Fruit fly (Drosophila melanogaster) whole organism, embryonic: ENCODE data around the gene CG13390.

Experiments used
- Atf6 ChIP-seq: fragments of 200-800 bp; sonication (Bioruptor generic); IDR thresholded peaks from 2 replicates; pipeline ENCODE4 v1.3.6; 2022; ENCODE audit warnings: missing biosample characterization, missing genetic modification characterization
- BEAF-32 ChIP-seq: fragments of 200-800 bp; sonication (Bioruptor generic); optimal IDR thresholded peaks from 3 replicates; lab custom pipeline; 2017; ENCODE audit warnings: missing biosample characterization, missing genetic modification characterization, mild to moderate bottlenecking, moderate library complexity, missing genetic modification reagents
- CG10462 ChIP-seq: fragments of 200-800 bp; sonication (Bioruptor generic); optimal IDR thresholded peaks from 2 replicates; lab custom pipeline; 2016; ENCODE audit warnings: missing biosample characterization, missing genetic modification characterization
- CG11504 ChIP-seq: fragments of 200-800 bp; sonication (Bioruptor generic); optimal IDR thresholded peaks from 3 replicates; lab custom pipeline; 2019; ENCODE audit warnings: missing biosample characterization, mild to moderate bottlenecking, missing genetic modification characterization, moderate library complexity
- CG2199 ChIP-seq: fragments of 200-800 bp; sonication (Bioruptor generic); IDR thresholded peaks from 3 replicates; pipeline ENCODE4 v1.3.6; 2022; ENCODE audit warnings: missing biosample characterization, missing genetic modification characterization
- CG43689 ChIP-seq: fragments of 200-800 bp; sonication (Bioruptor generic); IDR thresholded peaks from 2 replicates; pipeline ENCODE4 v1.3.6; 2022; ENCODE audit warnings: missing biosample characterization, missing genetic modification characterization
- CG5180 ChIP-seq: fragments of 200-800 bp; sonication (Bioruptor generic); optimal IDR thresholded peaks from 3 replicates; lab custom pipeline; 2017; ENCODE audit warnings: missing biosample characterization, missing genetic modification characterization, mild to moderate bottlenecking, moderate library complexity, missing genetic modification reagents
- CG7786 ChIP-seq: fragments of 200-800 bp; sonication (Bioruptor generic); optimal IDR thresholded peaks from 2 replicates; lab custom pipeline; 2016; ENCODE audit warnings: missing biosample characterization, missing genetic modification characterization
- CG7963 ChIP-seq: fragments of 200-800 bp; sonication (Bioruptor generic); IDR thresholded peaks from 3 replicates; pipeline ENCODE4 v1.3.6; 2022; ENCODE audit warnings: missing biosample characterization, missing genetic modification characterization; ENCODE audit not compliant: partially characterized antibody
- Dip2 ChIP-seq: fragments of 200-800 bp; sonication (Bioruptor generic); IDR thresholded peaks from 2 replicates; pipeline ENCODE4 v1.3.6; 2022; ENCODE audit warnings: missing biosample characterization, missing genetic modification characterization
- Drgx ChIP-seq: fragments of 200-800 bp; sonication (Bioruptor generic); IDR thresholded peaks from 2 replicates; pipeline ENCODE4 v1.3.6; 2022; ENCODE audit warnings: missing biosample characterization, missing genetic modification characterization
- Hand ChIP-seq: fragments of 200-800 bp; sonication (Bioruptor generic); optimal IDR thresholded peaks from 2 replicates; lab custom pipeline; 2017; ENCODE audit warnings: mild to moderate bottlenecking, missing biosample characterization, missing genetic modification reagents, missing genetic modification characterization
- HmgD ChIP-seq: fragments of 200-800 bp; sonication (Bioruptor generic); optimal IDR thresholded peaks from 3 replicates; lab custom pipeline; 2016; ENCODE audit warnings: missing biosample characterization, missing genetic modification characterization
- Med ChIP-seq: fragments of 200-800 bp; sonication (Bioruptor generic); peaks from one replicate; lab custom pipeline; 2016; ENCODE audit warnings: missing biosample characterization, missing genetic modification characterization, mild to moderate bottlenecking, inconsistent platforms, moderate library complexity
- YL-1 ChIP-seq: fragments of 200-800 bp; sonication (Bioruptor generic); optimal IDR thresholded peaks from 3 replicates; lab custom pipeline; 2017; ENCODE audit warnings: missing biosample characterization, mild to moderate bottlenecking, missing genetic modification characterization
- abd-A ChIP-seq: fragments of 200-800 bp; sonication (Bioruptor generic); optimal IDR thresholded peaks from 3 replicates; lab custom pipeline; 2019; ENCODE audit warnings: missing biosample characterization, mild to moderate bottlenecking, missing genetic modification characterization, moderate library complexity
- bsh ChIP-seq, 2 experiments: fragments of 200-800 bp; sonication (Bioruptor generic); optimal IDR thresholded peaks; 2 replicates each; lab custom pipeline; 2017 to 2018; ENCODE audit warnings: mild to moderate bottlenecking in 2 of 2, missing biosample characterization in 2 of 2, missing genetic modification characterization in 2 of 2, moderate library complexity in 1 of 2
- chinmo ChIP-seq: fragments of 200-800 bp; sonication (Bioruptor generic); IDR thresholded peaks from 4 replicates; pipeline ENCODE4 v1.3.6; 2022; ENCODE audit warnings: missing biosample characterization, missing genetic modification characterization; ENCODE audit not compliant: partially characterized antibody
- chn ChIP-seq: fragments of 200-800 bp; sonication (Bioruptor generic); optimal IDR thresholded peaks from 2 replicates; lab custom pipeline; 2016; ENCODE audit warnings: missing biosample characterization, missing genetic modification characterization
- croc ChIP-seq: fragments of 200-800 bp; sonication (Bioruptor generic); conservative IDR thresholded peaks from 3 replicates; pipeline ENCODE4 v1.3.6; 2022; ENCODE audit warnings: missing biosample characterization, missing genetic modification characterization
- gsb-n ChIP-seq: fragments of 200-800 bp; sonication (Bioruptor generic); optimal IDR thresholded peaks from 3 replicates; lab custom pipeline; 2018; ENCODE audit warnings: missing biosample characterization, mild to moderate bottlenecking, missing genetic modification characterization
- jing ChIP-seq: fragments of 200-800 bp; sonication (Bioruptor generic); optimal IDR thresholded peaks from 2 replicates; lab custom pipeline; 2018; ENCODE audit warnings: missing biosample characterization, mild to moderate bottlenecking, missing genetic modification characterization
- lola ChIP-seq, 3 experiments: fragments of >200 bp in 2 of 3; fragments of 200-800 bp in 1 of 3; sonication (Bioruptor generic) in 1 of 3; optimal IDR thresholded peaks; 2 replicates each; lab custom pipeline; 2017 to 2019; ENCODE audit warnings: missing biosample characterization in 3 of 3, missing genetic modification characterization in 3 of 3, mild to moderate bottlenecking in 1 of 3, moderate library complexity in 1 of 3
- nom ChIP-seq: fragments of 200-800 bp; sonication (Bioruptor generic); optimal IDR thresholded peaks from 2 replicates; lab custom pipeline; 2017; ENCODE audit warnings: missing biosample characterization, missing genetic modification characterization, mild to moderate bottlenecking, moderate library complexity, missing genetic modification reagents
- pita ChIP-seq: fragments of 200-800 bp; sonication (Bioruptor generic); optimal IDR thresholded peaks from 2 replicates; lab custom pipeline; 2017; ENCODE audit warnings: missing biosample characterization, mild to moderate bottlenecking, missing genetic modification characterization
- sc ChIP-seq, 3 experiments: fragments of >200 bp in 2 of 3; fragments of 200-800 bp in 1 of 3; sonication (Bioruptor generic) in 1 of 3; optimal IDR thresholded peaks; 2 replicates in 2 of 3; 3 replicates in 1 of 3; lab custom pipeline; 2017; ENCODE audit warnings: mild to moderate bottlenecking in 1 of 3, missing biosample characterization in 1 of 3, missing genetic modification characterization in 1 of 3, missing genetic modification reagents in 1 of 3
- sd ChIP-seq: fragments of 200-800 bp; sonication (Bioruptor generic); optimal IDR thresholded peaks from 3 replicates; lab custom pipeline; 2018; ENCODE audit warnings: missing biosample characterization, mild to moderate bottlenecking, missing genetic modification characterization, moderate library complexity
- stc ChIP-seq: fragments of 200-800 bp; sonication (Bioruptor generic); IDR thresholded peaks from 2 replicates; pipeline ENCODE4 v1.3.6; 2022; ENCODE audit warnings: missing biosample characterization, missing genetic modification characterization
- trem ChIP-seq: fragments of 200-800 bp; optimal IDR thresholded peaks from 3 replicates; lab custom pipeline; 2019; ENCODE audit warnings: missing biosample characterization, mild to moderate bottlenecking, missing genetic modification characterization, moderate library complexity
- twi ChIP-seq: fragments of 200-800 bp; optimal IDR thresholded peaks from 2 replicates; lab custom pipeline; 2019; ENCODE audit warnings: missing biosample characterization, mild to moderate bottlenecking, missing genetic modification characterization, moderate library complexity
- z ChIP-seq: fragments of 200-800 bp; sonication (Bioruptor generic); IDR thresholded peaks from 3 replicates; pipeline ENCODE4 v1.3.6; 2022; ENCODE audit warnings: missing biosample characterization, missing genetic modification characterization

Gene CG13390

DNA sequence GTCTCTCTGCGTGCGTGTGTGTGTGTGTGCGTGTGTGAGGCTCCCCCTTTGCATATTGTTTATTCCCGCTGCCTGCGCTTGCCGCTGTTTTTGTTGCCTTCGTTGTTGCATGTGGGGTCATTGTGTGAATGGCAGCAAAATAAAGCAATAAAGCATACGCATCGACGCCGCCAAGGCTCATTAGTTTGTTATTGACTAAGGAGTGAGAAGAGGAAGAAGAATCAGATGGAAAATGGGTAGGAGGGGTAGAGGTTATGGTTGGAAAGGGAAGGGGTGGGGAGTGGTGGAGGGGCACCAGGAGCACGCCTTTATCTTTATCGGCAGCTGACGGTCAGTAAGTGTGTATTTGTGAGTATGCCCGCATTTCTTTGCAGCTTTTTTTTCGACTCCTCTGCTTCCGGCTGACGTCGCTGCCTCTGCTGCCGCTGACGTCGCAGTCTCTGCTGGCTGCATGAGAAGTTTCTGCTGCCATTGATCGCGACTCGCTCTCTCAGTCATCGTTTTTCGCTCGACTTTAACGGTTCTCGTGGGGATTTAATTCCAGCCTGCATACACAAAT, 42.9 kb upstream of the CG13390 start (continued):
- TF ChIP-seq jing (GFP tag; lab: Kevin White, UChicago), result no peak
- no peak for TF ChIP-seq trem (tag; lab: Kevin White, UChicago)
- TF ChIP-seq chinmo, result 0 out of 4 replicates have a peak, but pooled peaks have one; percentile 47
- peak; percentile 38 for TF ChIP-seq gsb-n (tag; lab: Kevin White, UChicago)

DNA sequence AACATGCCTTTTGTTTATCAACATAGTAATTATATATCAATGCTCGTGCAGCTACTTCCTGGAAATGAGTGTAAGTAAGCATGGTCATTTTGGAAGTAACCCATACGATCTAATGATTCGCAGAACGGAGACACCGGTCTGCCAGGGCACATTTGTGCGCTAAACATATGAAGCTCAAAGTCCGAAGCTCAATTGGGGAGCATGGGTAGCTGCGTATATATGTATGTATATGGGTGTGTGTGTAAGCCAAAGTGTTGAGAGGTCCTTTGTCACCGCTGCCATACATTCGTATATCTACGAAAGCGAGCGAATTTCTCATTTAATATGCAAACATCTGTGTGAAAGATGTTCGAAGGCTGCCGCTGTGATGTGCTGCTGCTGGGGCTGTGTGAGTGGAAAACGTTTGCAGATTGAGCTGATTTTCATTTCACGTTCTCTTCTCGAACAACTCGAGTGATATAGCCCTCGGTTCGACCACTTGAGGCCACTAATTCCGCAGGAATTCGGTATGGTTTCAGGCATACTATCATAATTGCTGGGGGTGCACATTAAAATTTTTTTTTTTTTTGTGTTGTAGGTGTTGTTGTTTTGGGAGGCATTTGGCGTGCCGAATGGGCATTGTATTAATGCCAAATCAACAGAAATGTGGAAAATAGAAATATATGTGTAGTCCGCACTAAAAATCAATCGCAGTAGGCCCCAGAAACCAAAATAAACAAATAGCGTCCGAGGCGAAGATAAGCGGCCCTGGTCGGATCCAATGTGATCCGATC, 41.7 kb upstream of the CG13390 start:
- peak; percentile 83 for TF ChIP-seq nom (GFP tag; lab: Kevin White, UChicago)
- TF ChIP-seq bsh (GFP tag; optimal IDR thresholded peaks at IDR 0.05; lab: Kevin White, UChicago), result no peak
- TF ChIP-seq BEAF-32 (GFP tag; lab: Kevin White, UChicago), result no peak
- no peak for TF ChIP-seq CG7786 (GFP tag; lab: Kevin White, UChicago)
- TF ChIP-seq CG7963, result no peak
- TF ChIP-seq Dip2 (GFP tag; lab: Robert Waterston, UW), result no peak
- TF ChIP-seq twi (tag; lab: Kevin White, UChicago), result peak; percentile 88
- TF ChIP-seq stc, result no peak
- TF ChIP-seq pita, result no peak
- no peak for TF ChIP-seq CG10462 (GFP tag; lab: Kevin White, UChicago)
- TF ChIP-seq sd (tag; lab: Kevin White, UChicago), result peak; percentile 85
- TF ChIP-seq Drgx, result 0 out of 2 replicates have a peak, but pooled peaks have one; percentile 24
- no peak for TF ChIP-seq HmgD (GFP tag; lab: Kevin White, UChicago)
- TF ChIP-seq chn, result no peak
- TF ChIP-seq CG11504 (tag; lab: Kevin White, UChicago), result no peak
- TF ChIP-seq abd-A (tag; lab: Kevin White, UChicago), result peak; percentile 33
- TF ChIP-seq jing (GFP tag; lab: Kevin White, UChicago), result no peak
- no peak for TF ChIP-seq Hand (GFP tag; lab: Kevin White, UChicago)
- peak; percentile 51 for TF ChIP-seq CG5180 (GFP tag; lab: Kevin White, UChicago)
- peak; percentile 82 for TF ChIP-seq z
- no peak for TF ChIP-seq CG43689 (GFP tag; lab: Robert Waterston, UW)
- peak; percentile 65 for TF ChIP-seq Med (GFP tag; lab: Kevin White, UChicago)
- TF ChIP-seq lola (GFP tag; optimal IDR thresholded peaks at IDR 0.05; lab: Kevin White, UChicago), result no peak
- TF ChIP-seq YL-1 (GFP tag; lab: Kevin White, UChicago), result no peak
- TF ChIP-seq sc (optimal IDR thresholded peaks at IDR 0.05; lab: Kevin White, UChicago), result no peak
- no peak for TF ChIP-seq sc (GFP tag; optimal IDR thresholded peaks at IDR 0.05; lab: Kevin White, UChicago)

dm6 chr2L:8417562-8417961, 41.0 kb upstream of the CG13390 start:
- TF ChIP-seq Atf6 (GFP tag; lab: Robert Waterston, UW) (no peak), croc (GFP tag; lab: Robert Waterston, UW) (no peak), CG2199 (GFP tag; lab: Robert Waterston, UW) (0 out of 3 replicates have a peak, but pooled peaks have one; percentile 8)
